Worm (Caenorhabditis elegans) whole organism, young adult: Measurements from ENCODE around the gene fbxb-77.

Experiments used
- B0035.1 ChIP-seq: sonication (generic microtip); optimal IDR thresholded peaks from 2 replicates; lab custom pipeline; 2016; ENCODE audit warnings: missing genetic modification characterization, mild to moderate bottlenecking, missing compliant biosample characterization, missing genotype, missing genetic modification reagents
- B0336.3 ChIP-seq: fragments of 200-800 bp; sonication (Bioruptor generic); IDR thresholded peaks from 2 replicates; pipeline ENCODE4 v1.3.6; 2022; ENCODE audit warnings: missing genetic modification characterization, missing compliant biosample characterization
- C06A6.2 ChIP-seq: fragments of 200-800 bp; sonication (Bioruptor generic); conservative IDR thresholded peaks from 2 replicates; pipeline ENCODE4 v1.3.6; 2022; ENCODE audit warnings: missing genetic modification characterization, missing compliant biosample characterization
- C17E4.6 ChIP-seq: fragments of 200-800 bp; sonication (Bioruptor generic); IDR thresholded peaks from 2 replicates; pipeline ENCODE4 v1.3.6; 2022; ENCODE audit warnings: missing genetic modification reagents, missing genetic modification characterization, missing compliant biosample characterization
- F10E7.11 ChIP-seq: sonication (generic microtip); optimal IDR thresholded peaks from 2 replicates; lab custom pipeline; 2017; ENCODE audit warnings: mild to moderate bottlenecking, missing genetic modification characterization, moderate library complexity, missing compliant biosample characterization
- F23B12.7 ChIP-seq: sonication (generic microtip); optimal IDR thresholded peaks from 2 replicates; lab custom pipeline; 2017; ENCODE audit warnings: missing genetic modification characterization, mild to moderate bottlenecking, missing compliant biosample characterization, antibody characterized with exemption, moderate library complexity; ENCODE audit not compliant: insufficient read depth
- F39B2.1 ChIP-seq: fragments of 200-800 bp; sonication (Bioruptor generic); IDR thresholded peaks from 2 replicates; pipeline ENCODE4 v1.3.6; 2022; ENCODE audit warnings: missing genetic modification reagents, missing genetic modification characterization, missing compliant biosample characterization
- F49E8.2 ChIP-seq: sonication (generic microtip); optimal IDR thresholded peaks from 3 replicates; lab custom pipeline; 2017; ENCODE audit warnings: missing genetic modification characterization, mild to moderate bottlenecking, missing compliant biosample characterization, antibody characterized with exemption, moderate library complexity; ENCODE audit not compliant: insufficient read depth
- F52B5.7 ChIP-seq: sonication (generic microtip); optimal IDR thresholded peaks from 2 replicates; lab custom pipeline; 2016; ENCODE audit warnings: mild to moderate bottlenecking, missing genetic modification characterization, missing compliant biosample characterization
- F55B11.4 ChIP-seq: sonication (generic microtip); optimal IDR thresholded peaks from 2 replicates; lab custom pipeline; 2016; ENCODE audit warnings: missing compliant biosample characterization, missing genetic modification characterization, borderline replicate concordance; ENCODE audit not compliant: insufficient read depth
- T07F8.4 ChIP-seq: sonication (generic microtip); optimal IDR thresholded peaks from 2 replicates; lab custom pipeline; 2016; ENCODE audit warnings: mild to moderate bottlenecking, missing genetic modification characterization, moderate library complexity, missing compliant biosample characterization
- T26A5.8 ChIP-seq: sonication (generic microtip); optimal IDR thresholded peaks from 2 replicates; lab custom pipeline; 2016; ENCODE audit warnings: missing genetic modification characterization, missing compliant biosample characterization
- Y79H2A.3 ChIP-seq: fragments of 200-800 bp; sonication (Bioruptor generic); conservative IDR thresholded peaks from 2 replicates; pipeline ENCODE4 v1.3.6; 2022; ENCODE audit warnings: missing genetic modification reagents, missing genetic modification characterization, missing compliant biosample characterization
- aptf-3 ChIP-seq: fragments of 200-800 bp; sonication (Bioruptor generic); IDR thresholded peaks from 2 replicates; pipeline ENCODE4 v1.3.6; 2022; ENCODE audit warnings: missing genetic modification characterization, missing compliant biosample characterization
- atf-7 ChIP-seq: sonication (generic microtip); optimal IDR thresholded peaks from 2 replicates; lab custom pipeline; 2017; ENCODE audit warnings: mild to moderate bottlenecking, missing genetic modification characterization, missing compliant biosample characterization
- attf-3 ChIP-seq: fragments of 200-800 bp; sonication (Bioruptor generic); conservative IDR thresholded peaks from 2 replicates; pipeline ENCODE4 v1.3.6; 2022; ENCODE audit warnings: missing genetic modification reagents, missing genetic modification characterization, missing compliant biosample characterization
- bed-1 ChIP-seq: fragments of 200-800 bp; sonication (Bioruptor generic); IDR thresholded peaks from 2 replicates; pipeline ENCODE4 v1.3.6; 2022; ENCODE audit warnings: missing genetic modification reagents, missing genetic modification characterization, missing compliant biosample characterization
- cebp-1 ChIP-seq, 2 experiments: fragments of 200-800 bp in 1 of 2; sonication (Bioruptor generic) in 1 of 2; sonication (generic microtip) in 1 of 2; IDR thresholded peaks in 1 of 2; optimal IDR thresholded peaks in 1 of 2; 2 replicates each; pipeline versions ENCODE4 v1.3.6 to Lab custom; 2017 to 2022; ENCODE audit warnings: missing compliant biosample characterization in 2 of 2, missing genetic modification characterization in 2 of 2, mild to moderate bottlenecking in 1 of 2, missing genetic modification reagents in 1 of 2, moderate library complexity in 1 of 2
- cebp-2 ChIP-seq: fragments of 200-800 bp; sonication (Bioruptor generic); IDR thresholded peaks from 2 replicates; pipeline ENCODE4 v1.3.6; 2022; ENCODE audit warnings: missing genetic modification characterization, missing compliant biosample characterization
- ceh-27 ChIP-seq: fragments of 200-800 bp; sonication (Bioruptor generic); optimal IDR thresholded peaks from 2 replicates; lab custom pipeline; 2018; ENCODE audit warnings: mild to moderate bottlenecking, missing genetic modification characterization, moderate library complexity, missing compliant biosample characterization
- ceh-40 ChIP-seq: fragments of 200-800 bp; sonication (Bioruptor generic); IDR thresholded peaks from 2 replicates; pipeline ENCODE4 v1.3.6; 2022; ENCODE audit warnings: missing genetic modification characterization, missing compliant biosample characterization
- ceh-58 ChIP-seq: fragments of 200-800 bp; sonication (Bioruptor generic); IDR thresholded peaks from 2 replicates; pipeline ENCODE4 v1.3.6; 2022; ENCODE audit warnings: missing genetic modification characterization, missing compliant biosample characterization
- dpff-1 ChIP-seq: sonication (generic microtip); optimal IDR thresholded peaks from 2 replicates; lab custom pipeline; 2017; ENCODE audit warnings: mild to moderate bottlenecking, missing genetic modification characterization, missing compliant biosample characterization
- egrh-3 ChIP-seq: fragments of 200-800 bp; sonication (Bioruptor generic); IDR thresholded peaks from 2 replicates; pipeline ENCODE4 v1.3.6; 2022; ENCODE audit warnings: missing genetic modification reagents, missing genetic modification characterization, missing compliant biosample characterization
- ets-4 ChIP-seq: fragments of 200-800 bp; sonication (Bioruptor generic); optimal IDR thresholded peaks from 2 replicates; lab custom pipeline; 2018; ENCODE audit warnings: mild to moderate bottlenecking, missing genetic modification characterization, missing compliant biosample characterization
- hrde-1 ChIP-seq: sonication (generic microtip); optimal IDR thresholded peaks from 2 replicates; lab custom pipeline; 2016; ENCODE audit warnings: missing genetic modification characterization, mild to moderate bottlenecking, missing compliant biosample characterization, moderate library complexity, missing genotype, missing genetic modification reagents, borderline replicate concordance
- hsf-1 ChIP-seq: fragments of 200-800 bp; sonication (Bioruptor generic); IDR thresholded peaks from 2 replicates; pipeline ENCODE4 v1.3.6; 2022; ENCODE audit warnings: missing genetic modification reagents, missing genetic modification characterization, missing compliant biosample characterization
- lin-35 ChIP-seq, 3 experiments: fragments of 150-350 bp in 2 of 3; sonication (generic microtip) in 1 of 3; optimal IDR thresholded peaks; 2 replicates each; lab custom pipeline; 2014 to 2018; ENCODE audit warnings: missing biosample characterization in 3 of 3, missing genetic modification characterization in 3 of 3, missing genetic modification reagents in 3 of 3
- lin-40 ChIP-seq: sonication (generic microtip); optimal IDR thresholded peaks from 2 replicates; lab custom pipeline; 2016; ENCODE audit warnings: missing genetic modification characterization, mild to moderate bottlenecking, missing compliant biosample characterization, missing genotype, missing genetic modification reagents
- madf-3 ChIP-seq: fragments of 200-800 bp; sonication (Bioruptor generic); IDR thresholded peaks from 2 replicates; pipeline ENCODE4 v1.3.6; 2022; ENCODE audit warnings: missing genetic modification reagents, missing genetic modification characterization, missing compliant biosample characterization
- mes-4 ChIP-seq: sonication (generic microtip); optimal IDR thresholded peaks from 2 replicates; lab custom pipeline; 2016; ENCODE audit warnings: missing genotype, missing genetic modification characterization, missing compliant biosample characterization
- nfyb-1 ChIP-seq: fragments of 200-800 bp; sonication (Bioruptor generic); IDR thresholded peaks from 2 replicates; pipeline ENCODE4 v1.3.6; 2022; ENCODE audit warnings: missing genetic modification reagents, missing genetic modification characterization, missing compliant biosample characterization
- nhr-120 ChIP-seq: fragments of 200-800 bp; sonication (Bioruptor generic); IDR thresholded peaks from 2 replicates; pipeline ENCODE4 v1.3.6; 2022; ENCODE audit warnings: missing genetic modification characterization, missing compliant biosample characterization
- nhr-179 ChIP-seq: sonication (generic microtip); optimal IDR thresholded peaks from 2 replicates; lab custom pipeline; 2016; ENCODE audit warnings: mild to moderate bottlenecking, missing genetic modification characterization, missing compliant biosample characterization
- nhr-27 ChIP-seq: fragments of 200-800 bp; sonication (Bioruptor generic); optimal IDR thresholded peaks from 2 replicates; lab custom pipeline; 2018; ENCODE audit warnings: mild to moderate bottlenecking, missing genetic modification characterization, moderate library complexity, missing compliant biosample characterization
- nhr-90 ChIP-seq: sonication (generic microtip); optimal IDR thresholded peaks from 2 replicates; lab custom pipeline; 2016; ENCODE audit warnings: missing genotype, mild to moderate bottlenecking, missing genetic modification characterization, missing compliant biosample characterization
- pbrm-1 ChIP-seq: fragments of 200-800 bp; sonication (Bioruptor generic); IDR thresholded peaks from 2 replicates; pipeline ENCODE4 v1.3.6; 2022; ENCODE audit warnings: missing genetic modification reagents, missing genetic modification characterization, missing compliant biosample characterization
- sea-2 ChIP-seq: fragments of 200-800 bp; sonication (Bioruptor generic); IDR thresholded peaks from 2 replicates; pipeline ENCODE4 v1.3.6; 2022; ENCODE audit warnings: missing genetic modification characterization, missing compliant biosample characterization
- snpc-1.1 ChIP-seq: sonication (generic microtip); optimal IDR thresholded peaks from 2 replicates; lab custom pipeline; 2017; ENCODE audit warnings: missing genetic modification characterization, mild to moderate bottlenecking, missing compliant biosample characterization, antibody characterized with exemption, moderate library complexity, missing genotype, missing genetic modification reagents; ENCODE audit not compliant: insufficient read depth
- tbp1 ChIP-seq: fragments of 200-800 bp; sonication (Bioruptor generic); optimal IDR thresholded peaks from 2 replicates; lab custom pipeline; 2018; ENCODE audit warnings: mild to moderate bottlenecking, missing genetic modification characterization, missing compliant biosample characterization
- unc-62 ChIP-seq: fragments of 150-350 bp; optimal IDR thresholded peaks from 2 replicates; lab custom pipeline; 2014; ENCODE audit warnings: missing biosample characterization, missing genetic modification reagents, missing genetic modification characterization
- zfh-2 ChIP-seq: fragments of 200-800 bp; sonication (Bioruptor generic); conservative IDR thresholded peaks from 2 replicates; pipeline ENCODE4 v1.3.6; 2022; ENCODE audit warnings: missing genetic modification reagents, missing genetic modification characterization, missing compliant biosample characterization
- ztf-18 ChIP-seq: sonication (generic microtip); optimal IDR thresholded peaks from 2 replicates; lab custom pipeline; 2016; ENCODE audit warnings: missing genotype, mild to moderate bottlenecking, missing genetic modification characterization, missing compliant biosample characterization
- ztf-26 ChIP-seq: sonication (generic microtip); optimal IDR thresholded peaks from 2 replicates; lab custom pipeline; 2017; ENCODE audit warnings: missing genetic modification characterization, missing compliant biosample characterization
- ztf-28 ChIP-seq: fragments of 200-800 bp; sonication (Bioruptor generic); IDR thresholded peaks from 2 replicates; pipeline ENCODE4 v1.3.6; 2022; ENCODE audit warnings: missing genetic modification reagents, missing genetic modification characterization, missing compliant biosample characterization
- ztf-6 ChIP-seq: fragments of 200-800 bp; sonication (Bioruptor generic); IDR thresholded peaks from 2 replicates; pipeline ENCODE4 v1.3.6; 2022; ENCODE audit warnings: missing genetic modification reagents, missing genetic modification characterization, missing compliant biosample characterization

fbxb-77 gene

DNA sequence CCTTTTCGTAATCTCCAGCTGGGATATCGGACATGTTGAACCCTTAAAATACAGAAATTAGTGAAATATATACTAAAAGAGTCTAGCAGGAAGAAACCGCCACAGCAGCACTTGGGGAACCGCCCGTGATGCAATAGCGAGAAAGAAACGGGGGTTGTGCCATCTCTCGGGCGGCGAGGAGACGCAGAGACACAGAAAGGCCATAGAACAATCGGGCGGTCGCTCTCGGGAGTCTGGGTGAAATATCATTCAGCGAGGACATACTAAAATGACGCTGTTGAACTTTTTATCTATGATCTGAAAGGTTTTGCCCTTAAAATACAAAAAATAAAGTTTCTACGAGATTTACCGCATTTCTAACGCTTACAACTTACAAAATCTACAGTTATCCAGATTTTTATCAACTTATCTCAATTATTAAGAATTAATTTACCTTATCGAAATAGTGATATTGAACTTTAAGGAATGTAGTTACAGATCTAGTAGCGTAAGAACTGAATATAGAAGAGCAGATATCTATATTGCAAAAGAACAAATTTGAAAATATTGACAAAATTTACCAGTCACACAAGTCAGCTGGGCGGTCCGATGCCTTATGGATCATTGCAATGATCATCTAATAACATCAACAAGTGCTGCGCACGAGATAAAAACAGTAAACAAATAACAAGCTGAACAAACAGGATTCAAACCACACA is 7.4 kb downstream of the fbxb-77 start, which contains the start of gene cyc-2.1 (continued):
- TF ChIP-seq tbp1 (GFP tag; lab: Kevin White, UChicago) (peak; percentile 59), sea-2 (GFP tag; lab: Robert Waterston, UW) (no peak), nfyb-1 (GFP tag; lab: Robert Waterston, UW) (0 out of 2 replicates have a peak, but pooled peaks have one; percentile 15), bed-1 (GFP tag; lab: Robert Waterston, UW) (no peak), C17E4.6 (0 out of 2 replicates have a peak, but pooled peaks have one; percentile 13), atf-7 (tag; lab: Kevin White, UChicago) (peak; percentile 67), dpff-1 (tag; lab: Kevin White, UChicago) (no peak), B0035.1 (tag; lab: Kevin White, UChicago) (no peak), F10E7.11 (tag; lab: Kevin White, UChicago) (no peak), lin-35 (GFP tag; optimal IDR thresholded peaks at IDR 0.05; lab: Kevin White, UChicago) (peak in 1 of 3 experiments; percentile 51), ceh-58 (GFP tag; lab: Robert Waterston, UW) (0 out of 2 replicates have a peak, but pooled peaks have one; percentile 10), unc-62 (no peak), madf-3 (GFP tag; lab: Robert Waterston, UW) (peak; percentile 79), F23B12.7 (tag; lab: Kevin White, UChicago) (peak; percentile 71), hsf-1 (GFP tag; lab: Robert Waterston, UW) (peak; percentile 83), ztf-6 (GFP tag; lab: Robert Waterston, UW) (0 out of 2 replicates have a peak, but pooled peaks have one; percentile 44), ztf-26 (tag; lab: Kevin White, UChicago) (peak; percentile 72), aptf-3 (peak; percentile 76; the same call in 1 of the 2 replicates), snpc-1.1 (tag; lab: Kevin White, UChicago) (peak; percentile 62), hrde-1 (tag; lab: Kevin White, UChicago) (peak; percentile 94), attf-3 (GFP tag; lab: Robert Waterston, UW) (no peak), lin-40 (tag; lab: Kevin White, UChicago) (peak; percentile 47), ceh-27 (GFP tag; lab: Kevin White, UChicago) (peak; percentile 20), ets-4 (GFP tag; lab: Kevin White, UChicago) (no peak), B0336.3 (GFP tag; lab: Robert Waterston, UW) (peak; percentile 88), ztf-28 (no peak), nhr-90 (tag; lab: Kevin White, UChicago) (no peak), cebp-1 (GFP tag; IDR thresholded peaks at IDR 0.05; lab: Robert Waterston, UW) (0 out of 2 replicates have a peak, but pooled peaks have one; percentile 35), cebp-1 (tag; optimal IDR thresholded peaks at IDR 0.05; lab: Kevin White, UChicago) (peak; percentile 82), egrh-3 (no peak), F39B2.1 (GFP tag; lab: Robert Waterston, UW) (peak; percentile 83), F55B11.4 (tag; lab: Kevin White, UChicago) (no peak), ztf-18 (peak; percentile 88), mes-4 (tag; lab: Kevin White, UChicago) (peak; percentile 6), F49E8.2 (tag; lab: Kevin White, UChicago) (peak; percentile 90), pbrm-1 (GFP tag; lab: Robert Waterston, UW) (peak; percentile 52), zfh-2 (GFP tag; lab: Robert Waterston, UW) (peak; percentile 93), ceh-40 (GFP tag; lab: Robert Waterston, UW) (peak; percentile 49; the same call in 1 of the 2 replicates), F52B5.7 (tag; lab: Kevin White, UChicago) (peak; percentile 37), T07F8.4 (no peak), nhr-120 (GFP tag; lab: Robert Waterston, UW) (no peak), Y79H2A.3 (GFP tag; lab: Robert Waterston, UW) (no peak), cebp-2 (0 out of 2 replicates have a peak, but pooled peaks have one; percentile 44), nhr-179 (tag; lab: Kevin White, UChicago) (no peak), C06A6.2 (GFP tag; lab: Robert Waterston, UW) (no peak), nhr-27 (tag; lab: Kevin White, UChicago) (peak; percentile 55), T26A5.8 (no peak)
